Fruit fly (Drosophila melanogaster) whole organism, embryonic: Measurements from ENCODE around the gene Pka-C3.

Experiments used
- Atf6 ChIP-seq: fragments of 200-800 bp; sonication (Bioruptor generic); IDR thresholded peaks from 2 replicates; pipeline ENCODE4 v1.3.6; 2022; ENCODE audit warnings: missing biosample characterization, missing genetic modification characterization
- CG11398 ChIP-seq: fragments of 200-800 bp; sonication (Bioruptor generic); optimal IDR thresholded peaks from 2 replicates; lab custom pipeline; 2016; ENCODE audit warnings: missing biosample characterization, missing genetic modification characterization
- CG12942 ChIP-seq: fragments of 200-800 bp; sonication (Bioruptor generic); optimal IDR thresholded peaks from 3 replicates; lab custom pipeline; 2016; ENCODE audit warnings: missing biosample characterization, missing genetic modification characterization
- CG1529 ChIP-seq: fragments of 200-800 bp; sonication (Bioruptor generic); optimal IDR thresholded peaks from 3 replicates; lab custom pipeline; 2018; ENCODE audit warnings: missing biosample characterization, missing genetic modification characterization
- CG15479 ChIP-seq: fragments of 200-800 bp; sonication (Bioruptor generic); optimal IDR thresholded peaks from 3 replicates; lab custom pipeline; 2019; ENCODE audit warnings: missing biosample characterization, mild to moderate bottlenecking, missing genetic modification characterization, moderate library complexity
- CG17802 ChIP-seq: fragments of 200-800 bp; sonication (Bioruptor generic); optimal IDR thresholded peaks from 2 replicates; lab custom pipeline; 2018; ENCODE audit warnings: missing biosample characterization, mild to moderate bottlenecking, missing genetic modification characterization, moderate library complexity
- CG1832 ChIP-seq: fragments of 200-800 bp; sonication (Bioruptor generic); optimal IDR thresholded peaks from 2 replicates; lab custom pipeline; 2017; ENCODE audit warnings: missing biosample characterization, mild to moderate bottlenecking, missing genetic modification characterization, inconsistent platforms
- CG18476 ChIP-seq: fragments of 200-800 bp; sonication (Bioruptor generic); optimal IDR thresholded peaks from 2 replicates; lab custom pipeline; 2016; ENCODE audit warnings: missing biosample characterization, mild to moderate bottlenecking, missing genetic modification characterization
- CG18599 ChIP-seq: fragments of 200-800 bp; sonication (Bioruptor generic); optimal IDR thresholded peaks from 3 replicates; lab custom pipeline; 2017; ENCODE audit warnings: missing biosample characterization, missing genetic modification characterization, mild to moderate bottlenecking, moderate library complexity, missing genetic modification reagents
- CG18619 ChIP-seq: fragments of 200-800 bp; sonication (Bioruptor generic); optimal IDR thresholded peaks from 3 replicates; lab custom pipeline; 2017; ENCODE audit warnings: missing biosample characterization, mild to moderate bottlenecking, missing genetic modification characterization
- CG33213 ChIP-seq: fragments of 200-800 bp; sonication (Bioruptor generic); optimal IDR thresholded peaks from 3 replicates; lab custom pipeline; 2016; ENCODE audit warnings: missing biosample characterization, missing genetic modification characterization
- CG34422 ChIP-seq: fragments of 200-800 bp; sonication (Bioruptor generic); IDR thresholded peaks from 3 replicates; pipeline ENCODE4 v1.3.6; 2022; ENCODE audit warnings: missing biosample characterization, missing genetic modification characterization
- CG5953 ChIP-seq: fragments of 200-800 bp; sonication (Bioruptor generic); IDR thresholded peaks from 2 replicates; pipeline ENCODE4 v1.3.6; 2022; ENCODE audit warnings: missing biosample characterization, missing genetic modification characterization
- CG6654 ChIP-seq: fragments of 200-800 bp; sonication (Bioruptor generic); optimal IDR thresholded peaks from 2 replicates; lab custom pipeline; 2017; ENCODE audit warnings: missing biosample characterization, mild to moderate bottlenecking, missing genetic modification characterization
- CG8089 ChIP-seq: fragments of 200-800 bp; sonication (Bioruptor generic); optimal IDR thresholded peaks from 3 replicates; lab custom pipeline; 2016; ENCODE audit warnings: missing biosample characterization, missing genetic modification characterization
- CG8290 ChIP-seq, 3 experiments: fragments of 200-800 bp; sonication (Bioruptor generic); optimal IDR thresholded peaks; 2 replicates each; lab custom pipeline; 2016 to 2019; ENCODE audit warnings: missing biosample characterization in 3 of 3, missing genetic modification characterization in 3 of 3, mild to moderate bottlenecking in 2 of 3, moderate library complexity in 1 of 3
- CG8388 ChIP-seq: fragments of 200-800 bp; sonication (Bioruptor generic); optimal IDR thresholded peaks from 2 replicates; lab custom pipeline; 2019; ENCODE audit warnings: missing biosample characterization, mild to moderate bottlenecking, missing genetic modification characterization, moderate library complexity
- Camta ChIP-seq: fragments of 200-800 bp; sonication (Bioruptor generic); optimal IDR thresholded peaks from 2 replicates; lab custom pipeline; 2016; ENCODE audit warnings: missing biosample characterization, missing genetic modification characterization
- Doc2 ChIP-seq: fragments of 200-800 bp; sonication (Bioruptor generic); IDR thresholded peaks from 2 replicates; pipeline ENCODE4 v1.3.6; 2022; ENCODE audit warnings: missing biosample characterization, missing genetic modification characterization
- Ets97D ChIP-seq: fragments of 200-800 bp; sonication (Bioruptor generic); optimal IDR thresholded peaks from 3 replicates; lab custom pipeline; 2016; ENCODE audit warnings: missing biosample characterization, missing genetic modification characterization
- Myb ChIP-seq: fragments of 200-800 bp; sonication (Bioruptor generic); optimal IDR thresholded peaks from 2 replicates; lab custom pipeline; 2016; ENCODE audit warnings: missing biosample characterization, missing genetic modification characterization
- Spps ChIP-seq: fragments of 200-800 bp; sonication (Bioruptor generic); optimal IDR thresholded peaks from 2 replicates; lab custom pipeline; 2018; ENCODE audit warnings: missing biosample characterization, mild to moderate bottlenecking, missing genetic modification characterization
- Sry-β ChIP-seq: fragments of 200-800 bp; sonication (Bioruptor generic); optimal IDR thresholded peaks from 2 replicates; lab custom pipeline; 2018; ENCODE audit warnings: missing biosample characterization, mild to moderate bottlenecking, missing genetic modification characterization, moderate library complexity
- Tbp ChIP-seq: fragments of >200 bp; optimal IDR thresholded peaks from 2 replicates; lab custom pipeline; 2018; ENCODE audit warnings: missing biosample characterization, missing genetic modification characterization
- abd-A ChIP-seq: fragments of 200-800 bp; sonication (Bioruptor generic); optimal IDR thresholded peaks from 3 replicates; lab custom pipeline; 2019; ENCODE audit warnings: missing biosample characterization, mild to moderate bottlenecking, missing genetic modification characterization, moderate library complexity
- bbx ChIP-seq: fragments of 200-800 bp; sonication (Bioruptor generic); IDR thresholded peaks from 2 replicates; pipeline ENCODE4 v1.3.6; 2022; ENCODE audit warnings: missing biosample characterization, missing genetic modification characterization; ENCODE audit not compliant: partially characterized antibody
- bcd ChIP-seq: fragments of 200-800 bp; sonication (Bioruptor generic); optimal IDR thresholded peaks from 2 replicates; lab custom pipeline; 2017; ENCODE audit warnings: missing biosample characterization, mild to moderate bottlenecking, missing genetic modification characterization
- ci ChIP-seq: fragments of 200-800 bp; sonication (Bioruptor generic); IDR thresholded peaks from 3 replicates; pipeline ENCODE4 v1.3.6; 2022; ENCODE audit warnings: missing biosample characterization, missing genetic modification characterization
- cwo ChIP-seq: fragments of 200-800 bp; sonication (Bioruptor generic); optimal IDR thresholded peaks from 3 replicates; lab custom pipeline; 2017; ENCODE audit warnings: missing biosample characterization, missing genetic modification characterization, mild to moderate bottlenecking, moderate library complexity, missing genetic modification reagents
- disco-r ChIP-seq: fragments of 200-800 bp; sonication (Bioruptor generic); optimal IDR thresholded peaks from 2 replicates; lab custom pipeline; 2016; ENCODE audit warnings: missing biosample characterization, missing genetic modification characterization
- dmrt11E ChIP-seq: fragments of 200-800 bp; sonication (Bioruptor generic); optimal IDR thresholded peaks from 3 replicates; lab custom pipeline; 2018; ENCODE audit warnings: missing biosample characterization, mild to moderate bottlenecking, missing genetic modification characterization, moderate library complexity
- gfzf ChIP-seq: fragments of 200-800 bp; sonication (Bioruptor generic); optimal IDR thresholded peaks from 2 replicates; lab custom pipeline; 2016; ENCODE audit warnings: missing biosample characterization, mild to moderate bottlenecking, missing genetic modification characterization, moderate library complexity
- hkb ChIP-seq, 2 experiments: fragments of 200-800 bp in 1 of 2; fragments of >200 bp in 1 of 2; sonication (Bioruptor generic) in 1 of 2; IDR thresholded peaks in 1 of 2; optimal IDR thresholded peaks in 1 of 2; 2 replicates each; pipeline versions ENCODE4 v1.3.6 to Lab custom; 2017 to 2022; ENCODE audit warnings: missing biosample characterization in 1 of 2, missing genetic modification characterization in 1 of 2
- lab ChIP-seq: fragments of 200-800 bp; sonication (Bioruptor generic); optimal IDR thresholded peaks from 3 replicates; lab custom pipeline; 2017; ENCODE audit warnings: missing biosample characterization, missing genetic modification characterization, mild to moderate bottlenecking, moderate library complexity, missing genetic modification reagents
- mam ChIP-seq: fragments of 200-800 bp; sonication (Bioruptor generic); optimal IDR thresholded peaks from 3 replicates; lab custom pipeline; 2016; ENCODE audit warnings: missing biosample characterization, missing genetic modification characterization
- nau ChIP-seq: fragments of 200-800 bp; sonication (Bioruptor generic); optimal IDR thresholded peaks from 3 replicates; lab custom pipeline; 2017; ENCODE audit warnings: missing biosample characterization, mild to moderate bottlenecking, missing genetic modification characterization, missing genetic modification reagents
- nerfin-1 ChIP-seq: fragments of 200-800 bp; sonication (Bioruptor generic); optimal IDR thresholded peaks from 3 replicates; lab custom pipeline; 2019; ENCODE audit warnings: missing biosample characterization, mild to moderate bottlenecking, missing genetic modification characterization, moderate library complexity
- nmo ChIP-seq: fragments of 200-800 bp; sonication (Bioruptor generic); optimal IDR thresholded peaks from 2 replicates; lab custom pipeline; 2018; ENCODE audit warnings: missing biosample characterization, mild to moderate bottlenecking, missing genetic modification characterization, moderate library complexity
- pfk ChIP-seq: fragments of 200-800 bp; sonication (Bioruptor generic); optimal IDR thresholded peaks from 2 replicates; lab custom pipeline; 2018; ENCODE audit warnings: missing biosample characterization, mild to moderate bottlenecking, missing genetic modification characterization, moderate library complexity
- phol ChIP-seq: fragments of 200-800 bp; sonication (Bioruptor generic); optimal IDR thresholded peaks from 3 replicates; lab custom pipeline; 2018; ENCODE audit warnings: missing biosample characterization, mild to moderate bottlenecking, missing genetic modification characterization, moderate library complexity
- pnt ChIP-seq: fragments of 200-800 bp; sonication (Bioruptor generic); optimal IDR thresholded peaks from 3 replicates; lab custom pipeline; 2016; ENCODE audit warnings: missing biosample characterization, missing genetic modification characterization
- slou ChIP-seq: fragments of 200-800 bp; sonication (Bioruptor generic); optimal IDR thresholded peaks from 3 replicates; lab custom pipeline; 2016; ENCODE audit warnings: missing biosample characterization, missing genetic modification characterization
- tgo ChIP-seq: fragments of 200-800 bp; sonication (Bioruptor generic); IDR thresholded peaks from 3 replicates; pipeline ENCODE4 v1.3.6; 2022; ENCODE audit warnings: missing biosample characterization, missing genetic modification characterization
- unc-4 ChIP-seq: fragments of 200-800 bp; sonication (Bioruptor generic); IDR thresholded peaks from 2 replicates; pipeline ENCODE4 v1.3.6; 2022; ENCODE audit warnings: missing biosample characterization, missing genetic modification characterization; ENCODE audit not compliant: partially characterized antibody
- unpg ChIP-seq: fragments of 200-800 bp; sonication (Bioruptor generic); optimal IDR thresholded peaks from 3 replicates; lab custom pipeline; 2018; ENCODE audit warnings: missing biosample characterization, mild to moderate bottlenecking, missing genetic modification characterization, moderate library complexity
- vvl ChIP-seq: fragments of 200-800 bp; sonication (Bioruptor generic); IDR thresholded peaks from 2 replicates; pipeline ENCODE4 v1.3.6; 2022; ENCODE audit warnings: missing biosample characterization, missing genetic modification characterization
- zen ChIP-seq: fragments of 200-800 bp; sonication (Bioruptor generic); optimal IDR thresholded peaks from 3 replicates; lab custom pipeline; 2018; ENCODE audit warnings: missing biosample characterization, mild to moderate bottlenecking, missing genetic modification characterization, moderate library complexity
- zf30C ChIP-seq: fragments of 200-800 bp; sonication (Bioruptor generic); optimal IDR thresholded peaks from 3 replicates; lab custom pipeline; 2018; ENCODE audit warnings: missing biosample characterization, mild to moderate bottlenecking, missing genetic modification characterization

Gene Pka-C3

dm6 chr3L:15956448-15957010, 1.9 kb upstream of the Pka-C3 start, which contains the start of gene elgi (continued):
- peak; percentile 33 for TF ChIP-seq cwo (GFP tag; lab: Kevin White, UChicago)
- TF ChIP-seq pnt, result peak; percentile 28
- peak; percentile 20 for TF ChIP-seq CG8089 (GFP tag; lab: Kevin White, UChicago)
- TF ChIP-seq CG18476 (GFP tag; lab: Kevin White, UChicago), result peak; percentile 46
- TF ChIP-seq hkb (optimal IDR thresholded peaks at IDR 0.05; lab: Kevin White, UChicago), result no peak
- TF ChIP-seq hkb (GFP tag; IDR thresholded peaks at IDR 0.05; lab: Robert Waterston, UW), result peak; percentile 36; the same call in 1 of the 2 replicates
- TF ChIP-seq pfk (GFP tag; lab: Kevin White, UChicago), result no peak
- TF ChIP-seq unpg, result peak; percentile 39
- TF ChIP-seq nau (GFP tag; lab: Kevin White, UChicago), result no peak
- TF ChIP-seq bcd (GFP tag; lab: Kevin White, UChicago), result peak; percentile 64
- TF ChIP-seq Camta (GFP tag; lab: Kevin White, UChicago), result peak; percentile 56
- peak; percentile 14 for TF ChIP-seq dmrt11E (tag; lab: Kevin White, UChicago)
- peak; percentile 39 for TF ChIP-seq CG18619 (GFP tag; lab: Kevin White, UChicago)
- no peak for TF ChIP-seq CG1832 (GFP tag; lab: Kevin White, UChicago)
- peak; percentile 85 for TF ChIP-seq mam (GFP tag; lab: Kevin White, UChicago)
- peak; percentile 49 for TF ChIP-seq bbx (GFP tag; lab: Robert Waterston, UW)
- peak; percentile 6 for TF ChIP-seq CG1529 (GFP tag; lab: Kevin White, UChicago)
- TF ChIP-seq slou (GFP tag; lab: Kevin White, UChicago), result peak; percentile 2
- peak; percentile 64; the same call in 2 of the 3 replicates for TF ChIP-seq ci (GFP tag; lab: Robert Waterston, UW)
- no peak for TF ChIP-seq CG17802
- TF ChIP-seq phol, result peak; percentile 67
- 0 out of 3 replicates have a peak, but pooled peaks have one; percentile 25 for TF ChIP-seq tgo
- TF ChIP-seq CG34422 (GFP tag; lab: Robert Waterston, UW), result peak; percentile 46; the same call in 1 of the 3 replicates
- peak; percentile 51 for TF ChIP-seq CG33213 (GFP tag; lab: Kevin White, UChicago)
- TF ChIP-seq Spps, result no peak
- TF ChIP-seq lab (GFP tag; lab: Kevin White, UChicago), result peak; percentile 73
- peak; percentile 39 for TF ChIP-seq CG11398
- TF ChIP-seq disco-r (GFP tag; lab: Kevin White, UChicago), result peak; percentile 22
- peak; percentile 29 for TF ChIP-seq nmo (GFP tag; lab: Kevin White, UChicago)
- peak; percentile 28; the same call in 1 of the 2 replicates for TF ChIP-seq Atf6 (GFP tag; lab: Robert Waterston, UW)

- no peak for TF ChIP-seq Myb (GFP tag; lab: Kevin White, UChicago)
- no peak for TF ChIP-seq Ets97D (GFP tag; lab: Kevin White, UChicago)
- TF ChIP-seq CG6654 (GFP tag; lab: Kevin White, UChicago), result no peak
- no peak for TF ChIP-seq CG8290 (GFP tag; optimal IDR thresholded peaks at IDR 0.05; lab: Kevin White, UChicago)
- no peak for TF ChIP-seq CG8290 (tag; optimal IDR thresholded peaks at IDR 0.05; lab: Kevin White, UChicago)
- no peak for TF ChIP-seq Camta (GFP tag; lab: Kevin White, UChicago)
- no peak for TF ChIP-seq Tbp (GFP tag; lab: Kevin White, UChicago)
- TF ChIP-seq vvl (GFP tag; lab: Robert Waterston, UW), result 0 out of 2 replicates have a peak, but pooled peaks have one; percentile 18
- TF ChIP-seq CG12942 (GFP tag; lab: Kevin White, UChicago), result no peak
- TF ChIP-seq CG15479 (GFP tag; lab: Kevin White, UChicago), result peak; percentile 11
- TF ChIP-seq CG18599 (GFP tag; lab: Kevin White, UChicago), result no peak
- TF ChIP-seq gfzf (GFP tag; lab: Kevin White, UChicago), result no peak
- peak; percentile 5 for TF ChIP-seq nerfin-1 (tag; lab: Kevin White, UChicago)
- peak; percentile 5 for TF ChIP-seq abd-A (tag; lab: Kevin White, UChicago)
- TF ChIP-seq CG5953 (GFP tag; lab: Robert Waterston, UW), result no peak
- peak; percentile 2 for TF ChIP-seq zen (tag; lab: Kevin White, UChicago)
- TF ChIP-seq CG8388 (GFP tag; lab: Kevin White, UChicago), result no peak
- peak; percentile 10 for TF ChIP-seq zf30C (GFP tag; lab: Kevin White, UChicago)
- TF ChIP-seq Sry-β (GFP tag; lab: Kevin White, UChicago), result no peak
- TF ChIP-seq unc-4 (GFP tag; lab: Robert Waterston, UW), result no peak
- TF ChIP-seq Doc2 (GFP tag; lab: Robert Waterston, UW), result no peak
Measured at dm6 chr3L:15953892-15954291, 705 bp downstream of the Pka-C3 start.
